Worm (Caenorhabditis elegans): ENCODE measurements around the gene rpb-6.

DNA sequence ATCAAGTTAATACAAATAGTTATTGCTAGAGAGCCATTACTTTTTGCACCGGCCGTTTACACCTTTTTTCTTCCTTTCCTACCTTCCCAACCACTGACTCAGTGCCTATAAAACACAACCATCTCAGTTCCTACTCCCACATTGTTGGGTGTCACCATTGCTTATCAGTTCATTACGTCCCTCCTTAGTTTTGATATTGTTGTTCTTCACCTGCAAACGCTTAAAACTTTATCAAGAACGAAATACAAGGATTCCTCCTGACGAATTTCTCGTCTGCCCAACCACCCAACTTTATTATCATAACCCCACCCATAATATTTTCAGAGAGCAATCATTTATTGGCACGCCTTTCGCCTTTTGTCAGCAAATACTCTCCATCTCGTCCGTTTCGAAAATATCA is 47.9 kb downstream of the rpb-6 start:
- no peak for TF ChIP-seq ama-1 (optimal IDR thresholded peaks at IDR 0.05)
- no peak for TF ChIP-seq C08G9.2 (tag; optimal IDR thresholded peaks at IDR 0.05)
